Worm (Caenorhabditis elegans) whole organism, late embryonic: Measurements from ENCODE around the gene E02H9.13.

Experiments used
- syd-9 ChIP-seq: sonication (generic microtip); optimal IDR thresholded peaks from 2 replicates; lab custom pipeline; 2016; ENCODE audit warnings: mild to moderate bottlenecking, missing genetic modification characterization, moderate library complexity, missing compliant biosample characterization
- unc-42 ChIP-seq: sonication (generic microtip); optimal IDR thresholded peaks from 2 replicates; lab custom pipeline; 2016; ENCODE audit warnings: missing genotype, missing genetic modification characterization, missing compliant biosample characterization

Gene E02H9.13

DNA sequence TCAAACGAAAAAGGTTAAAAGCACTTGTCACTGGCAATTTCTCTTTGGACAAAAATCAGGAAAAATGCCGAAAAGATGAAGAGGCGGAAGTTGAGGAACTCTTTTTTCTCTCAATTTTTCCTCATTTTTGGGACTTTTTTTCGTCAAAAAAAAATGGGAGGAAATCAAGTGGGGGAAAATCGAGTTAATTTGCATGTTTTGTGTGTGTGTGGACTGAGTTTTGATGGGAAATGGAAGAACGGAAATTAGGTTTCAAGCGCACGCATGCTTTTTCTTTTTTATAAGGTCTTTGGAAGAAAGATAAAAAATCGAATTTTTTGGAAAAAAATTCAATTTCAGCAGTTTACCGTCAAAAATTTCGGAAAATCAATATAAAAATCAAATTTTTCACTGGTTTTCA is 46.8 kb downstream of the E02H9.13 start:
- no peak for TF ChIP-seq syd-9
- TF ChIP-seq unc-42 (tag; lab: Kevin White, UChicago): peak; percentile 83
- TF ChIP-seq, all 69 proteins: peak for 1
